Fruit fly (Drosophila melanogaster) whole organism, adult: ENCODE results near the gene sta.

Source experiments
- CG11617 ChIP-seq: fragments of 200-800 bp; sonication (Bioruptor generic); optimal IDR thresholded peaks from 2 replicates; lab custom pipeline; 2017; ENCODE audit warnings: mild to moderate bottlenecking, missing biosample characterization, missing genetic modification reagents, missing genetic modification characterization
- CG12768 ChIP-seq: fragments of 200-800 bp; sonication (Bioruptor generic); optimal IDR thresholded peaks from 2 replicates; lab custom pipeline; 2017; ENCODE audit warnings: missing biosample characterization, missing genetic modification characterization, mild to moderate bottlenecking, moderate library complexity, missing genetic modification reagents
- CG14711 ChIP-seq: fragments of 200-800 bp; sonication (Bioruptor generic); optimal IDR thresholded peaks from 2 replicates; lab custom pipeline; 2018; ENCODE audit warnings: missing biosample characterization, mild to moderate bottlenecking, missing genetic modification characterization, moderate library complexity
- CG1620 ChIP-seq: fragments of 200-800 bp; sonication (Bioruptor generic); optimal IDR thresholded peaks from 2 replicates; lab custom pipeline; 2016; ENCODE audit warnings: missing biosample characterization, missing genetic modification characterization
- CG33017 ChIP-seq: fragments of 200-800 bp; sonication (Bioruptor generic); optimal IDR thresholded peaks from 2 replicates; lab custom pipeline; 2018; ENCODE audit warnings: missing biosample characterization, mild to moderate bottlenecking, missing genetic modification characterization, moderate library complexity
- CG5204 ChIP-seq: fragments of 200-800 bp; sonication (Bioruptor generic); optimal IDR thresholded peaks from 2 replicates; lab custom pipeline; 2016; ENCODE audit warnings: missing biosample characterization, missing genetic modification characterization
- CG7045 ChIP-seq: fragments of 200-800 bp; sonication (Bioruptor generic); optimal IDR thresholded peaks from 2 replicates; lab custom pipeline; 2017; ENCODE audit warnings: missing biosample characterization, mild to moderate bottlenecking, missing genetic modification characterization
- CG7101 ChIP-seq: fragments of 200-800 bp; sonication (Bioruptor generic); optimal IDR thresholded peaks from 2 replicates; lab custom pipeline; 2018; ENCODE audit warnings: missing biosample characterization, mild to moderate bottlenecking, missing genetic modification characterization, moderate library complexity
- Clk ChIP-seq: fragments of 200-800 bp; sonication (Bioruptor generic); optimal IDR thresholded peaks from 2 replicates; lab custom pipeline; 2017; ENCODE audit warnings: missing biosample characterization, missing genetic modification characterization
- Crg-1 ChIP-seq: fragments of 200-800 bp; sonication (Bioruptor generic); optimal IDR thresholded peaks from 2 replicates; lab custom pipeline; 2016; ENCODE audit warnings: missing biosample characterization, missing genetic modification characterization
- Hr96 ChIP-seq: fragments of 200-800 bp; sonication (Bioruptor generic); optimal IDR thresholded peaks from 2 replicates; lab custom pipeline; 2016; ENCODE audit warnings: missing biosample characterization, missing genetic modification characterization
- Mnt ChIP-seq: fragments of 200-800 bp; sonication (Bioruptor generic); optimal IDR thresholded peaks from 2 replicates; lab custom pipeline; 2016; ENCODE audit warnings: missing biosample characterization, mild to moderate bottlenecking, missing genetic modification characterization
- bab1 ChIP-seq: fragments of 200-800 bp; sonication (Bioruptor generic); optimal IDR thresholded peaks from 3 replicates; lab custom pipeline; 2019; ENCODE audit warnings: missing biosample characterization, mild to moderate bottlenecking, missing genetic modification characterization, moderate library complexity
- cic ChIP-seq: fragments of 200-800 bp; sonication (Bioruptor generic); optimal IDR thresholded peaks from 2 replicates; lab custom pipeline; 2017; ENCODE audit warnings: missing biosample characterization, mild to moderate bottlenecking, missing genetic modification characterization, moderate library complexity
- cnc ChIP-seq, 2 experiments: fragments of >200 bp; optimal IDR thresholded peaks; 2 replicates each; lab custom pipeline; 2017
- kay ChIP-seq: fragments of 200-800 bp; sonication (Bioruptor generic); peaks from one replicate; lab custom pipeline; 2016; ENCODE audit warnings: missing biosample characterization, missing genetic modification characterization, borderline replicate concordance
- ovo ChIP-seq: fragments of 200-800 bp; sonication (Bioruptor generic); optimal IDR thresholded peaks from 2 replicates; lab custom pipeline; 2016; ENCODE audit warnings: missing biosample characterization, missing genetic modification characterization
- pad ChIP-seq: fragments of 200-800 bp; sonication (Bioruptor generic); optimal IDR thresholded peaks from 3 replicates; lab custom pipeline; 2017; ENCODE audit warnings: missing biosample characterization, missing genetic modification characterization, mild to moderate bottlenecking, moderate library complexity, missing genetic modification reagents
- tj ChIP-seq: fragments of 200-800 bp; sonication (Bioruptor generic); optimal IDR thresholded peaks from 3 replicates; lab custom pipeline; 2017; ENCODE audit warnings: missing biosample characterization, mild to moderate bottlenecking, missing genetic modification characterization, moderate library complexity
- toe ChIP-seq: fragments of 200-800 bp; sonication (Bioruptor generic); optimal IDR thresholded peaks from 2 replicates; lab custom pipeline; 2016; ENCODE audit warnings: missing biosample characterization, missing genetic modification characterization

The sta gene

DNA sequence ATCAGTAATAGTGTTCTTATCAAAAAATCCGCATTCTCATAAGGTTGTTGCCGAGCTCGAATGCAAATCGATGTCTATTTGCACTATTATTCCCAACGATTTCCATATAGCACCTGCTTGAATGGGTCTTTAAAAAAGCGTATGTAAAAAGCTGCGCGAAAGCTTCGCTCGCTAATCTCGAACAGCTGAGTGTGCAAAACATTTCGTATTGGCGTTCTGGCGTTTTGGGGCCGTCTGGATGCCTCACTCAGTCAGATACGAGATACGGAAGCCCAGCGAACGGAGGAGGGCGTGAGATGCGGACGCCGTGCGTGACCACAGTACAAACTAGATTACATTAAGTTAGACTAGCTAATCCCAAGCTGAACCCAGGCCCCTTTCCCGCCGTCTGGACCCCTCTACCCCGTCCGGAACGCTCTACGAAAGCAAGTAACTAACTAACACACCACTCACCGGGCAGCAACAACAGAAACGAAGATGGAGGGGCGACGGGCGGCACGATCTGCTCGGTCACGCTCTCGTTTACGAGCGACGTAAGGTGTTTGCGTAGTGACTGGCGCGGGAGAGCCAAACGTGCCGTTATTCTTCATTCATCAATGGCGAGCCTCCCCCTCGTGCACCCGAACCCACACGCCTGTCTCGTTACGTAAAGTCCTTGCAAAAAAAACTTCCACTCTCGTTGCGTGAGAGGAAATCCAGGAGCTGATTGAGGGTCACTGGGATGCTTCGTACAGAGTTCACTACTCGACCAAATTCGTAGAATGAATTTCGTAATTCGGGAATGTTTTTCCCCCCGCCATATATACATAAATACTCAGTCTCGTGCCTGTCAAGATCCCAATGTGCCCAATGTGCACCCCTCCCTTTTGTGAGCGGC is 16.5 kb downstream of the sta start:
- no peak for TF ChIP-seq Crg-1
- peak; percentile 52 for TF ChIP-seq Hr96 (GFP tag; lab: Kevin White, UChicago)
- TF ChIP-seq pad (GFP tag; lab: Kevin White, UChicago): peak; percentile 73
- TF ChIP-seq cnc (optimal IDR thresholded peaks at IDR 0.05; lab: Kevin White, UChicago): peak; percentile 65 to 93
- no peak for TF ChIP-seq Clk (GFP tag; lab: Kevin White, UChicago)
- peak; percentile 89 for TF ChIP-seq Mnt (GFP tag; lab: Kevin White, UChicago)
- TF ChIP-seq CG33017: no peak
- TF ChIP-seq CG7101 (tag; lab: Kevin White, UChicago): peak; percentile 10
- TF ChIP-seq CG12768 (GFP tag; lab: Kevin White, UChicago): peak; percentile 17
- TF ChIP-seq toe: no peak
- no peak for TF ChIP-seq kay (GFP tag; lab: Kevin White, UChicago)
- TF ChIP-seq ovo (GFP tag; lab: Kevin White, UChicago): peak; percentile 68
- TF ChIP-seq CG7045 (GFP tag; lab: Kevin White, UChicago): no peak
- TF ChIP-seq CG14711 (tag; lab: Kevin White, UChicago): no peak
- TF ChIP-seq bab1 (GFP tag; lab: Kevin White, UChicago): peak; percentile 6
- peak; percentile 94 for TF ChIP-seq tj
- peak; percentile 25 for TF ChIP-seq CG11617 (GFP tag; lab: Kevin White, UChicago)
- no peak for TF ChIP-seq CG5204
- no peak for TF ChIP-seq CG1620 (GFP tag; lab: Kevin White, UChicago)
- peak; percentile 99 for TF ChIP-seq cic (GFP tag; lab: Kevin White, UChicago)

DNA sequence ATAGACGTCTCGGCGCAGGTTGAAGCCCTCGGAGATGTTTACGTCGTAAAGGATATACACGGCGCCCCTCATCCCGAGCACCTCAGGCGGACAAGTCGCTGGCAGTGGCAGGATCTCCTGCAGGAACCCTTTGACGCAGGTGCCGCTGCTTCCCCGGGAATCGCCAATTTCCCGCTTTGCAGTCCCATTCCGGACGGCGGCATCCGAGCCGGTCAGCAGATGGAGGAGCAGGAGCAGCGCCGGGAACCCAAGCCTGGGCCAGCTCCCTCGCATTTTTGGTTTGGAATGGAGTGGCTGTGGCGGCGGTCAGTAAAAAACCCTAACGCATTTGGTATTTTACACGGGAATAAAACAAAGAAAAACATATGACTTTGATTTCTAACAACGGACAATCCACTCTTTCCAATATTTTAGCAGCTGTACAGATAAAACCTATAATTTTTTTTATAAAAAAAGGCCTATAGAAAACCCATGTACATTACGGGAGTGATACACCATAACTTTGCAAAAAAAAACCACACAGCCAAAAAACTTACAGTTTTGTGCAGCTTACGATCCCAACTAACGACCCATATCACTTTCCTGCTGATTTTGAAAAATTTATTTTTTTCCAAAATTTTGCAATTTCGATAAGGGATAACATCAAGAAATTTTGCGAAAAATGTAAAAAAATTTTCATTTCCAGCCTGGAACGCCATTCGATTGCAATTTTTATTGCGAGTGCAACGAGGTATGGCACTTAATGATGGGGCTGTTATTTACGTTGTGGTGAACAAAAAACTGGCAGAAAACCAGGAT is 17.3 kb downstream of the sta start, which contains the start of the genes O-fut2 and CG14777:
O-fut2 (minus strand) TSS at position 290 of the 798 bp plus-strand sequence.
CG14777 (plus strand) TSS at position 428 of the 798 bp plus-strand sequence.
- TF ChIP-seq CG5204 (no peak), pad (GFP tag; lab: Kevin White, UChicago) (no peak), bab1 (GFP tag; lab: Kevin White, UChicago) (no peak), cnc (optimal IDR thresholded peaks at IDR 0.05; lab: Kevin White, UChicago) (no peak), CG12768 (GFP tag; lab: Kevin White, UChicago) (no peak), toe (no peak), ovo (GFP tag; lab: Kevin White, UChicago) (no peak), tj (no peak), Mnt (GFP tag; lab: Kevin White, UChicago) (no peak), Crg-1 (no peak), cic (GFP tag; lab: Kevin White, UChicago) (no peak), CG7101 (tag; lab: Kevin White, UChicago) (no peak), CG11617 (GFP tag; lab: Kevin White, UChicago) (no peak), CG7045 (GFP tag; lab: Kevin White, UChicago) (no peak), Hr96 (GFP tag; lab: Kevin White, UChicago) (no peak), CG14711 (tag; lab: Kevin White, UChicago) (no peak), Clk (GFP tag; lab: Kevin White, UChicago) (no peak), CG1620 (GFP tag; lab: Kevin White, UChicago) (no peak)

DNA sequence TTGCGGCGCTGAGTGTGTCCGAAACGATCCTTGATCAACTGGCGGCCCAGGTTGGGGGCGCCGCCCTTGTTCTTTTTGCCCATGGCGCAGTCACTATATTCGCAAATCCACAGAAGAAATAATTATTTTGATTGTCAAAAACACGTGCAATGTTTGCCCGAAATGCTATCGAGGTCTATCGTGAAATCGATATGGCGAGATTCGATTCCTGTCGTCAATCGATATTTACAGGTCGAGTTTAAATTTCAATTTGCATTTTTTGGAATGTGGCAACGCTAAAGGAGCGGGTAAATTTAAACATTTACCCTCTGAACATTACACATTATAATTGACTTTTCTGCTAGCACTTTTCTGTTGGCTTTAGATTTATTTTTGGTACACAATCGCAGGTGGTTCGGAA is 19.2 kb downstream of the sta start, which contains the start of gene Ns3:
Ns3 (minus strand) TSS at position 188 of the 400 bp plus-strand sequence.
- no peak for TF ChIP-seq Hr96 (GFP tag; lab: Kevin White, UChicago)
- TF ChIP-seq Clk (GFP tag; lab: Kevin White, UChicago): no peak
- TF ChIP-seq CG12768 (GFP tag; lab: Kevin White, UChicago): no peak
- TF ChIP-seq CG1620 (GFP tag; lab: Kevin White, UChicago): no peak
- TF ChIP-seq Mnt (GFP tag; lab: Kevin White, UChicago): peak; percentile 99
- no peak for TF ChIP-seq kay (GFP tag; lab: Kevin White, UChicago)
- TF ChIP-seq toe: no peak
- no peak for TF ChIP-seq pad (GFP tag; lab: Kevin White, UChicago)
- no peak for TF ChIP-seq CG14711 (tag; lab: Kevin White, UChicago)
- no peak for TF ChIP-seq CG33017
- TF ChIP-seq cic (GFP tag; lab: Kevin White, UChicago): no peak
- TF ChIP-seq bab1 (GFP tag; lab: Kevin White, UChicago): peak; percentile 46
- TF ChIP-seq cnc (optimal IDR thresholded peaks at IDR 0.05; lab: Kevin White, UChicago): no peak
- no peak for TF ChIP-seq CG11617 (GFP tag; lab: Kevin White, UChicago)
- no peak for TF ChIP-seq Crg-1
- TF ChIP-seq tj: no peak

DNA sequence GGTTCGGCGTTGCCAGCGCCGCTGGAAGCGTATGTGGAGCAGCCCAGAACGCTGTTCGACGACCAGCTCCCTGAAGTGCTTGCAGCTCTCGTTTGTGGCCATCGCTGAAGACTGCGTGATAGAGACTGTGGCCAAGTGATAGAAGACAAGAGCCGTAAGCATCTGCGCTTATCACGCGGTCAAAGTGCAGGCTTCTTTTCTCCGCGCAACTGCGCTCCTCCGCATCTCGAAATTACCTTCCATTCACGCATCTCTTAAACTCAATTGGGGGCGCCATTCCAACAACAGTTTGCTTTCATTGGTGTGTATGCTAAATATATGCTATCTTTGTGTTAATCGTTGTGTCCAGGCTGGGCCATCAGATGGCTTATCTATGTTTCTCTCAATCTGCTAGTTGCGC is 21.7 kb downstream of the sta start, which contains the start of gene CG14787:
CG14787 (minus strand) TSS at position 133 of the 400 bp plus-strand sequence.
- TF ChIP-seq Crg-1 (no peak), CG1620 (GFP tag; lab: Kevin White, UChicago) (no peak), CG33017 (no peak), cnc (optimal IDR thresholded peaks at IDR 0.05; lab: Kevin White, UChicago) (no peak)

DNA sequence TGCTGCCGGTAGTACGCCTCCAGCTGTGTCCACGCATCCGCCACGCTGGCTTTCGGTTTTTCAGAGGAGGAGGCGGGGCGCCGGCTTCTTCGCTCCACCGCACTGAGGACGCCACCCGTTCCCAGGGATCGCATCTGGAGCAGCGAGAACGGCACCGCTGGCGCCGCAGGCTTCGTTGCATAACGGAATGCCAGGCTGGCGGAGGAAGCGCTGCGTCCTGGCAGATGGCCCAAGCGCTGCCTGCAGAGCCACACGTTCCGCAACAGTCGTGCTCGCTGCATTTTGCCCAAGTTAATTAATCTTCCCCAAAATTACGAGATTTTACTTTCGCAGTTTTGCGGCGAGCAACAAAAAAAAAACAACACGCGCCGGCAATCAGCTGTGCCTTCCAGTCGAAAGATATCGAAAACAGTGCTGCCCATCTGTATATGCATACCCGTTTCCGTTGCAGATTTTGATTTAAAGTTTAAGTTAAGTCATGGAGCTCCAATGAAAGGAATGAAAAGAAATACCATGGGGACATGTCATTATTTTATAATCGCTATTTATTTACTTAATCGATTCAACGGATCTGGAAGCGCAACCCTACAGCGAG is 22.8 kb downstream of the sta start, which contains the start of gene Lrpprc2:
Lrpprc2 (minus strand) TSS at position 340 of the 595 bp plus-strand sequence.
- no peak for TF ChIP-seq kay (GFP tag; lab: Kevin White, UChicago)
- TF ChIP-seq CG33017: no peak
- no peak for TF ChIP-seq CG12768 (GFP tag; lab: Kevin White, UChicago)
- TF ChIP-seq bab1 (GFP tag; lab: Kevin White, UChicago): peak; percentile 25
- no peak for TF ChIP-seq cic (GFP tag; lab: Kevin White, UChicago)
- no peak for TF ChIP-seq pad (GFP tag; lab: Kevin White, UChicago)
- peak; percentile 7 for TF ChIP-seq Mnt (GFP tag; lab: Kevin White, UChicago)
- TF ChIP-seq CG7045 (GFP tag; lab: Kevin White, UChicago): no peak
- no peak for TF ChIP-seq ovo (GFP tag; lab: Kevin White, UChicago)
- TF ChIP-seq CG11617 (GFP tag; lab: Kevin White, UChicago): no peak
- TF ChIP-seq Crg-1: peak; percentile 3
- no peak for TF ChIP-seq CG14711 (tag; lab: Kevin White, UChicago)
- TF ChIP-seq toe: no peak
